Worm (Caenorhabditis elegans): ENCODE measurements around the gene B0545.4.

B0545.4 gene

ce11 chrIV:109307-109706, at the start of gene B0545.4:
Gene B0545.4 (minus strand): TSS chrIV:109407.
- TF ChIP-seq ceh-82 (tag; optimal IDR thresholded peaks at IDR 0.05): no peak
- TF ChIP-seq madf-5 (GFP tag; IDR thresholded peaks at IDR 0.05): no peak
- TF ChIP-seq mxl-3 (GFP tag; optimal IDR thresholded peaks at IDR 0.05): no peak
- no peak for TF ChIP-seq ces-1 (GFP tag; optimal IDR thresholded peaks at IDR 0.05)
- no peak for TF ChIP-seq lir-3 (tag; optimal IDR thresholded peaks at IDR 0.05)
- no peak for TF ChIP-seq dmd-8 (GFP tag; IDR thresholded peaks at IDR 0.05)

- TF ChIP-seq mdt-29 (GFP tag; IDR thresholded peaks at IDR 0.05) (no peak), nhr-76 (tag; optimal IDR thresholded peaks at IDR 0.05) (no peak), hlh-30 (tag; optimal IDR thresholded peaks at IDR 0.05; ENCODE audit: insufficient read depth) (no peak), D1046.2 (GFP tag; IDR thresholded peaks at IDR 0.05) (no peak), lim-7 (GFP tag; IDR thresholded peaks at IDR 0.05) (no peak), zfp-3 (GFP tag; conservative IDR thresholded peaks at IDR 0.05) (no peak), nhr-48 (tag; optimal IDR thresholded peaks at IDR 0.05) (no peak), unc-130 (GFP tag; optimal IDR thresholded peaks at IDR 0.05) (no peak), ceh-28 (tag; optimal IDR thresholded peaks at IDR 0.05) (no peak), ZK337.2 (GFP tag; IDR thresholded peaks at IDR 0.05) (no peak), daf-19 (GFP tag; conservative IDR thresholded peaks at IDR 0.05) (no peak), hif-1 (tag; optimal IDR thresholded peaks at IDR 0.05) (no peak), nhr-6 (tag; optimal IDR thresholded peaks at IDR 0.05) (no peak), daf-16 (GFP tag; optimal IDR thresholded peaks at IDR 0.05) (no peak), daf-16 (tag; optimal IDR thresholded peaks at IDR 0.05) (no peak)
Measured at ce11 chrIV:158662-159061, 49.5 kb upstream of the B0545.4 start, which contains the start of gene Y38C1AA.7. Gene Y38C1AA.7 (plus strand): TSS chrIV:158962.

ce11 chrIV:157809-158208, 48.6 kb upstream of the B0545.4 start, which contains the start of gene gegf-1:
Gene gegf-1 (minus strand): TSS chrIV:157909.
- no peak for TF ChIP-seq ceh-20 (GFP tag; IDR thresholded peaks at IDR 0.05)
- TF ChIP-seq mxl-3 (GFP tag; optimal IDR thresholded peaks at IDR 0.05): no peak
- no peak for TF ChIP-seq dmd-8 (GFP tag; IDR thresholded peaks at IDR 0.05)
- no peak for TF ChIP-seq nhr-11 (tag; optimal IDR thresholded peaks at IDR 0.05)
- no peak for TF ChIP-seq lin-1 (GFP tag; IDR thresholded peaks at IDR 0.05)
- TF ChIP-seq ztf-7 (tag; optimal IDR thresholded peaks at IDR 0.05): no peak
- no peak for TF ChIP-seq F26F4.8 (GFP tag; conservative IDR thresholded peaks at IDR 0.05)
- TF ChIP-seq Y48G9A.11 (GFP tag; IDR thresholded peaks at IDR 0.05): no peak
- no peak for TF ChIP-seq nhr-42 (GFP tag; IDR thresholded peaks at IDR 0.05)
- no peak for TF ChIP-seq zfp-2 (tag; optimal IDR thresholded peaks at IDR 0.05)
- TF ChIP-seq zip-2 (tag; optimal IDR thresholded peaks at IDR 0.05): no peak
- TF ChIP-seq F49E8.2 (tag; optimal IDR thresholded peaks at IDR 0.05; ENCODE audit: borderline replicate concordance): no peak
- no peak for TF ChIP-seq lim-7 (GFP tag; IDR thresholded peaks at IDR 0.05)

ce11 chrIV:149794-150193, 40.6 kb upstream of the B0545.4 start:
- TF ChIP-seq Y48G9A.11 (GFP tag; IDR thresholded peaks at IDR 0.05): no peak
- no peak for TF ChIP-seq sdz-12 (GFP tag; optimal IDR thresholded peaks at IDR 0.05)
- TF ChIP-seq lin-39 (tag; optimal IDR thresholded peaks at IDR 0.05): no peak
- no peak for TF ChIP-seq tag-97 (GFP tag; IDR thresholded peaks at IDR 0.05)
- TF ChIP-seq nhr-6 (tag; optimal IDR thresholded peaks at IDR 0.05): no peak

- peak; percentile 82 for TF ChIP-seq aha-1 (tag)
- no peak for TF ChIP-seq dmd-6 (GFP tag; IDR thresholded peaks at IDR 0.05)
- peak in 1 of 2 experiments; percentile 91 for TF ChIP-seq unc-62 (GFP tag; optimal IDR thresholded peaks at IDR 0.05 in 1 of 2)
- TF ChIP-seq unc-62 (tag; optimal IDR thresholded peaks at IDR 0.05): no peak
Measured at ce11 chrIV:148756-149155, 39.5 kb upstream of the B0545.4 start.
